Worm (Caenorhabditis elegans): ENCODE results near the gene F36H9.2.

The F36H9.2 gene

ce11 chrV:1841744-1842143 is 53.5 kb downstream of the F36H9.2 start, which contains the start of gene T10B5.8:
Gene T10B5.8, plus strand, starts transcription at chrV:1842044.
- TF ChIP-seq zfp-2 (tag; optimal IDR thresholded peaks at IDR 0.05) (no peak), nhr-28 (tag; optimal IDR thresholded peaks at IDR 0.05) (peak; percentile 66), aha-1 (tag) (peak; percentile 3)
